In genomic region chr3L:699368-700150, dm6 we compare ENCODE assay signal across 1 fruit fly cellular context.
A peak's percentile ranks its signal among the peaks of the same experiment; 100 is the strongest.
TF ChIP-seq lines count a peak whose summit lies in the region.

No protein-coding gene starts in this region.

TF ChIP-seq in whole organism, embryonic, 481 proteins besides CTCF, POLR2A, EP300 and RAD21 (continued from another document):
- peak; percentile 13 for TF ChIP-seq CG12104 (GFP tag; optimal IDR thresholded peaks at IDR 0.05; lab: Kevin White, UChicago)
- TF ChIP-seq CG10565 (GFP tag; optimal IDR thresholded peaks at IDR 0.05; lab: Kevin White, UChicago): no peak
- peak; percentile 62 for TF ChIP-seq CG2678 (tag; optimal IDR thresholded peaks at IDR 0.05; lab: Kevin White, UChicago)
- peak; percentile 66 for TF ChIP-seq CG30403 (GFP tag; optimal IDR thresholded peaks at IDR 0.05; lab: Kevin White, UChicago)
- TF ChIP-seq Dad (GFP tag; optimal IDR thresholded peaks at IDR 0.05; lab: Kevin White, UChicago): peak; percentile 2
- no peak for TF ChIP-seq eve (GFP tag; optimal IDR thresholded peaks at IDR 0.05; lab: Kevin White, UChicago)
- TF ChIP-seq bbx (GFP tag; IDR thresholded peaks at IDR 0.05; lab: Robert Waterston, UW; ENCODE audit: partially characterized antibody): 0 out of 2 replicates have a peak, but pooled peaks have one; percentile 10
- TF ChIP-seq CG18262 (tag; optimal IDR thresholded peaks at IDR 0.05; lab: Kevin White, UChicago): peak; percentile 61
- TF ChIP-seq CG13287 (GFP tag; IDR thresholded peaks at IDR 0.05; lab: Robert Waterston, UW; ENCODE audit: partially characterized antibody): 0 out of 2 replicates have a peak, but pooled peaks have one; percentile 11
- peak; percentile 59 for TF ChIP-seq dmrt11E (tag; optimal IDR thresholded peaks at IDR 0.05; lab: Kevin White, UChicago)
- no peak for TF ChIP-seq Bteb2 (GFP tag; optimal IDR thresholded peaks at IDR 0.05; lab: Kevin White, UChicago)
- peak; percentile 0 for TF ChIP-seq bab2 (GFP tag; optimal IDR thresholded peaks at IDR 0.05; lab: Kevin White, UChicago)
- TF ChIP-seq Dp (GFP tag; optimal IDR thresholded peaks at IDR 0.05; lab: Kevin White, UChicago): no peak
- no peak for TF ChIP-seq ap (GFP tag; IDR thresholded peaks at IDR 0.05; lab: Robert Waterston, UW)
- peak; percentile 61 for TF ChIP-seq tio (GFP tag; optimal IDR thresholded peaks at IDR 0.05; lab: Kevin White, UChicago)
- TF ChIP-seq Hmx (GFP tag; optimal IDR thresholded peaks at IDR 0.05; lab: Kevin White, UChicago): peak; percentile 47
- TF ChIP-seq chinmo (GFP tag; IDR thresholded peaks at IDR 0.05; lab: Robert Waterston, UW; ENCODE audit: partially characterized antibody): peak; percentile 65; the same call in 2 of the 4 replicates
- no peak for TF ChIP-seq nerfin-2 (GFP tag; IDR thresholded peaks at IDR 0.05; lab: Robert Waterston, UW; ENCODE audit: partially characterized antibody)
- peak; percentile 59 for TF ChIP-seq nerfin-1 (tag; optimal IDR thresholded peaks at IDR 0.05; lab: Kevin White, UChicago)
- peak; percentile 8 for TF ChIP-seq Camta (GFP tag; optimal IDR thresholded peaks at IDR 0.05; lab: Kevin White, UChicago)
- no peak for TF ChIP-seq Awh (GFP tag; IDR thresholded peaks at IDR 0.05; lab: Robert Waterston, UW)
- TF ChIP-seq CG3281 (GFP tag; optimal IDR thresholded peaks at IDR 0.05; lab: Kevin White, UChicago): peak; percentile 52
- peak; percentile 29 for TF ChIP-seq cato (GFP tag; optimal IDR thresholded peaks at IDR 0.05; lab: Kevin White, UChicago; ENCODE audit: borderline replicate concordance)
- peak; percentile 37 for TF ChIP-seq CG2712 (tag; optimal IDR thresholded peaks at IDR 0.05; lab: Kevin White, UChicago)
- peak; percentile 24 for TF ChIP-seq CG12155 (GFP tag; optimal IDR thresholded peaks at IDR 0.05; lab: Kevin White, UChicago)
- TF ChIP-seq tx (GFP tag; optimal IDR thresholded peaks at IDR 0.05; lab: Kevin White, UChicago): no peak
- 0 out of 2 replicates have a peak, but pooled peaks have one; percentile 45 for TF ChIP-seq CG31441 (GFP tag; IDR thresholded peaks at IDR 0.05; lab: Robert Waterston, UW)
- peak; percentile 30 to 47 for TF ChIP-seq bsh (GFP tag; optimal IDR thresholded peaks at IDR 0.05; lab: Kevin White, UChicago)
- peak; percentile 14 for TF ChIP-seq CG30431 (GFP tag; optimal IDR thresholded peaks at IDR 0.05; lab: Kevin White, UChicago)
- TF ChIP-seq ttk (GFP tag; IDR thresholded peaks at IDR 0.05; lab: Robert Waterston, UW): peak; percentile 36; the same call in 1 of the 2 replicates
- TF ChIP-seq sqz (GFP tag; optimal IDR thresholded peaks at IDR 0.05; lab: Kevin White, UChicago): no peak
- TF ChIP-seq Usf (GFP tag; optimal IDR thresholded peaks at IDR 0.05; lab: Kevin White, UChicago): peak; percentile 42
- TF ChIP-seq tin (GFP tag; optimal IDR thresholded peaks at IDR 0.05; lab: Kevin White, UChicago): peak; percentile 19
- TF ChIP-seq HLH3B (GFP tag; IDR thresholded peaks at IDR 0.05; lab: Robert Waterston, UW): no peak
- TF ChIP-seq odd (GFP tag; optimal IDR thresholded peaks at IDR 0.05; lab: Kevin White, UChicago): no peak
- TF ChIP-seq Ada2b (GFP tag; IDR thresholded peaks at IDR 0.05; lab: Robert Waterston, UW): no peak
- TF ChIP-seq E2f1 (GFP tag; IDR thresholded peaks at IDR 0.05; lab: Robert Waterston, UW): no peak
- TF ChIP-seq lbe (GFP tag; optimal IDR thresholded peaks at IDR 0.05; lab: Kevin White, UChicago): no peak
- TF ChIP-seq lilli (GFP tag; optimal IDR thresholded peaks at IDR 0.05; lab: Kevin White, UChicago): peak; percentile 52
- TF ChIP-seq Tbp (GFP tag; optimal IDR thresholded peaks at IDR 0.05; lab: Kevin White, UChicago): peak; percentile 96
- peak; percentile 40 for TF ChIP-seq CG15269 (tag; optimal IDR thresholded peaks at IDR 0.05; lab: Kevin White, UChicago)
- TF ChIP-seq knrl (GFP tag; IDR thresholded peaks at IDR 0.05; lab: Robert Waterston, UW; ENCODE audit: partially characterized antibody): no peak
- peak; percentile 17 for TF ChIP-seq CHES-1-like (GFP tag; optimal IDR thresholded peaks at IDR 0.05; lab: Kevin White, UChicago)
- TF ChIP-seq sug (tag; optimal IDR thresholded peaks at IDR 0.05; lab: Kevin White, UChicago): peak; percentile 54
- peak; percentile 47 for TF ChIP-seq CG18619 (GFP tag; optimal IDR thresholded peaks at IDR 0.05; lab: Kevin White, UChicago)
- peak; percentile 3 for TF ChIP-seq Sin3A (optimal IDR thresholded peaks at IDR 0.05; lab: Kevin White, UChicago)
- TF ChIP-seq CG9215 (GFP tag; IDR thresholded peaks at IDR 0.05; lab: Robert Waterston, UW): peak; percentile 28; the same call in 1 of the 2 replicates
- peak; percentile 58 for TF ChIP-seq CG7839 (tag; optimal IDR thresholded peaks at IDR 0.05; lab: Kevin White, UChicago)
- peak; percentile 23 for TF ChIP-seq Nf-YC (tag; optimal IDR thresholded peaks at IDR 0.05; lab: Kevin White, UChicago)
- peak; percentile 55 for TF ChIP-seq Hsf (GFP tag; optimal IDR thresholded peaks at IDR 0.05; lab: Kevin White, UChicago)
- TF ChIP-seq Nf-YB (GFP tag; optimal IDR thresholded peaks at IDR 0.05; lab: Kevin White, UChicago): peak; percentile 0
- peak; percentile 48 for TF ChIP-seq CG15696 (tag; optimal IDR thresholded peaks at IDR 0.05; lab: Kevin White, UChicago)
- peak; percentile 59 for TF ChIP-seq CoRest (tag; optimal IDR thresholded peaks at IDR 0.05; lab: Kevin White, UChicago)
- peak; percentile 5 for TF ChIP-seq ind (GFP tag; optimal IDR thresholded peaks at IDR 0.05; lab: Kevin White, UChicago)
- TF ChIP-seq CG9727 (GFP tag; optimal IDR thresholded peaks at IDR 0.05; lab: Kevin White, UChicago): peak; percentile 51
- no peak for TF ChIP-seq Asciz (GFP tag; optimal IDR thresholded peaks at IDR 0.05; lab: Kevin White, UChicago)
- peak; percentile 19 for TF ChIP-seq jing (GFP tag; optimal IDR thresholded peaks at IDR 0.05; lab: Kevin White, UChicago)
- TF ChIP-seq CG14710 (tag; optimal IDR thresholded peaks at IDR 0.05; lab: Kevin White, UChicago): peak; percentile 33
- TF ChIP-seq YL-1 (GFP tag; optimal IDR thresholded peaks at IDR 0.05; lab: Kevin White, UChicago): no peak
- TF ChIP-seq Hmr (GFP tag; optimal IDR thresholded peaks at IDR 0.05; lab: Kevin White, UChicago): peak; percentile 61
- TF ChIP-seq CG12659 (GFP tag; optimal IDR thresholded peaks at IDR 0.05; lab: Kevin White, UChicago): peak; percentile 50
- TF ChIP-seq jumu (GFP tag; optimal IDR thresholded peaks at IDR 0.05; lab: Kevin White, UChicago): peak; percentile 15
- TF ChIP-seq NC2α (GFP tag; optimal IDR thresholded peaks at IDR 0.05; lab: Kevin White, UChicago): no peak
- TF ChIP-seq CG2875 (GFP tag; optimal IDR thresholded peaks at IDR 0.05; lab: Kevin White, UChicago): no peak
- TF ChIP-seq D19A (tag; optimal IDR thresholded peaks at IDR 0.05; lab: Kevin White, UChicago): peak; percentile 55
- peak; percentile 20; the same call in 1 of the 2 replicates for TF ChIP-seq Bgb (GFP tag; IDR thresholded peaks at IDR 0.05; lab: Robert Waterston, UW; ENCODE audit: partially characterized antibody)
- TF ChIP-seq CG16815 (GFP tag; optimal IDR thresholded peaks at IDR 0.05; lab: Kevin White, UChicago): peak; percentile 50
- TF ChIP-seq org-1 (GFP tag; optimal IDR thresholded peaks at IDR 0.05; lab: Kevin White, UChicago): no peak
- peak; percentile 30 for TF ChIP-seq CG4820 (GFP tag; optimal IDR thresholded peaks at IDR 0.05; lab: Kevin White, UChicago)
- TF ChIP-seq Hr39 (optimal IDR thresholded peaks at IDR 0.05; lab: Kevin White, UChicago): no peak
- TF ChIP-seq grau (tag; optimal IDR thresholded peaks at IDR 0.05; lab: Kevin White, UChicago): peak; percentile 66
- TF ChIP-seq Sry-β (GFP tag; optimal IDR thresholded peaks at IDR 0.05; lab: Kevin White, UChicago): peak; percentile 99
- TF ChIP-seq CG9437 (GFP tag; optimal IDR thresholded peaks at IDR 0.05; lab: Kevin White, UChicago): peak; percentile 24
- TF ChIP-seq Optix (GFP tag; IDR thresholded peaks at IDR 0.05; lab: Robert Waterston, UW): 0 out of 3 replicates have a peak, but pooled peaks have one; percentile 11
- peak; percentile 80 for TF ChIP-seq CG12769 (tag; optimal IDR thresholded peaks at IDR 0.05; lab: Kevin White, UChicago)
- peak; percentile 92 for TF ChIP-seq CG4360 (GFP tag; IDR thresholded peaks at IDR 0.05; lab: Robert Waterston, UW)
- peak; percentile 97 for TF ChIP-seq CG10209 (GFP tag; optimal IDR thresholded peaks at IDR 0.05; lab: Kevin White, UChicago)
- peak; percentile 43 for TF ChIP-seq CG8388 (GFP tag; optimal IDR thresholded peaks at IDR 0.05; lab: Kevin White, UChicago)
- peak; percentile 60 for TF ChIP-seq CG13775 (GFP tag; optimal IDR thresholded peaks at IDR 0.05; lab: Kevin White, UChicago)
- no peak for TF ChIP-seq ab (GFP tag; optimal IDR thresholded peaks at IDR 0.05; lab: Kevin White, UChicago)
- peak; percentile 51 for TF ChIP-seq chn (GFP tag; optimal IDR thresholded peaks at IDR 0.05; lab: Kevin White, UChicago)
- peak; percentile 28 for TF ChIP-seq CG8359 (GFP tag; optimal IDR thresholded peaks at IDR 0.05; lab: Kevin White, UChicago; ENCODE audit: borderline replicate concordance)
- peak; percentile 30 for TF ChIP-seq mam (GFP tag; optimal IDR thresholded peaks at IDR 0.05; lab: Kevin White, UChicago)
- TF ChIP-seq Chrac-16 (GFP tag; optimal IDR thresholded peaks at IDR 0.05; lab: Kevin White, UChicago): peak; percentile 59
- peak; percentile 48 for TF ChIP-seq bcd (GFP tag; optimal IDR thresholded peaks at IDR 0.05; lab: Kevin White, UChicago)
- TF ChIP-seq lov (optimal IDR thresholded peaks at IDR 0.05; lab: Kevin White, UChicago): no peak
- TF ChIP-seq lov (GFP tag; IDR thresholded peaks at IDR 0.05; lab: Robert Waterston, UW): 0 out of 3 replicates have a peak, but pooled peaks have one; percentile 49
- peak; percentile 30 for TF ChIP-seq PHDP (tag; optimal IDR thresholded peaks at IDR 0.05; lab: Kevin White, UChicago)
- TF ChIP-seq CG9817 (tag; optimal IDR thresholded peaks at IDR 0.05; lab: Kevin White, UChicago): peak; percentile 31
- peak; percentile 22; the same call in 1 of the 2 replicates for TF ChIP-seq chm (GFP tag; IDR thresholded peaks at IDR 0.05; lab: Robert Waterston, UW)
- TF ChIP-seq Atf-2 (GFP tag; optimal IDR thresholded peaks at IDR 0.05; lab: Kevin White, UChicago): peak; percentile 9
- TF ChIP-seq exex (tag; optimal IDR thresholded peaks at IDR 0.05; lab: Kevin White, UChicago): no peak
- TF ChIP-seq rib (GFP tag; IDR thresholded peaks at IDR 0.05; lab: Robert Waterston, UW): no peak
- peak; percentile 8 for TF ChIP-seq lab (GFP tag; optimal IDR thresholded peaks at IDR 0.05; lab: Kevin White, UChicago)
- TF ChIP-seq fd102C (GFP tag; optimal IDR thresholded peaks at IDR 0.05; lab: Kevin White, UChicago): peak; percentile 30
- peak; percentile 29; the same call in 1 of the 3 replicates for TF ChIP-seq CG11695 (GFP tag; IDR thresholded peaks at IDR 0.05; lab: Robert Waterston, UW)
- peak; percentile 45 for TF ChIP-seq CG8924 (tag; optimal IDR thresholded peaks at IDR 0.05; lab: Kevin White, UChicago)
- TF ChIP-seq CG7372 (GFP tag; IDR thresholded peaks at IDR 0.05; lab: Robert Waterston, UW): peak; percentile 11; the same call in 1 of the 2 replicates
- TF ChIP-seq Mad (GFP tag; optimal IDR thresholded peaks at IDR 0.05; lab: Kevin White, UChicago): peak; percentile 38
- peak; percentile 1 for TF ChIP-seq Bdp1 (GFP tag; optimal IDR thresholded peaks at IDR 0.05; lab: Kevin White, UChicago)
- TF ChIP-seq D (optimal IDR thresholded peaks at IDR 0.05; lab: Kevin White, UChicago): no peak
- peak; percentile 46 for TF ChIP-seq D (GFP tag; optimal IDR thresholded peaks at IDR 0.05; lab: Kevin White, UChicago)
- no peak for TF ChIP-seq her (GFP tag; optimal IDR thresholded peaks at IDR 0.05; lab: Kevin White, UChicago)
- peak; percentile 35 for TF ChIP-seq CG7786 (GFP tag; optimal IDR thresholded peaks at IDR 0.05; lab: Kevin White, UChicago)
- peak; percentile 27 to 43 for TF ChIP-seq chif (GFP tag; optimal IDR thresholded peaks at IDR 0.05; lab: Kevin White, UChicago)
- TF ChIP-seq Ssrp (tag; optimal IDR thresholded peaks at IDR 0.05; lab: Kevin White, UChicago): peak; percentile 48
- TF ChIP-seq en (GFP tag; optimal IDR thresholded peaks at IDR 0.05; lab: Kevin White, UChicago): no peak
- TF ChIP-seq CG4424 (GFP tag; optimal IDR thresholded peaks at IDR 0.05; lab: Kevin White, UChicago): no peak
- peak; percentile 47 for TF ChIP-seq CG11504 (tag; optimal IDR thresholded peaks at IDR 0.05; lab: Kevin White, UChicago)
- TF ChIP-seq CG1603 (tag; optimal IDR thresholded peaks at IDR 0.05; lab: Kevin White, UChicago): peak; percentile 22
- TF ChIP-seq NfI (GFP tag; optimal IDR thresholded peaks at IDR 0.05; lab: Kevin White, UChicago): peak; percentile 31
- TF ChIP-seq fd3F (GFP tag; optimal IDR thresholded peaks at IDR 0.05; lab: Kevin White, UChicago): peak; percentile 11
- peak; percentile 28 for TF ChIP-seq Max (GFP tag; optimal IDR thresholded peaks at IDR 0.05; lab: Kevin White, UChicago)
- TF ChIP-seq Dll (GFP tag; IDR thresholded peaks at IDR 0.05; lab: Robert Waterston, UW; ENCODE audit: partially characterized antibody): peak; percentile 14; the same call in 1 of the 4 replicates
- peak; percentile 89 for TF ChIP-seq CG6791 (GFP tag; IDR thresholded peaks at IDR 0.05; lab: Robert Waterston, UW; ENCODE audit: partially characterized antibody)
- peak; percentile 41 for TF ChIP-seq Hr3 (GFP tag; optimal IDR thresholded peaks at IDR 0.05; lab: Kevin White, UChicago)
- peak; percentile 81 for TF ChIP-seq Med (GFP tag; lab: Kevin White, UChicago)
- peak; percentile 17 for TF ChIP-seq CG10267 (tag; optimal IDR thresholded peaks at IDR 0.05; lab: Kevin White, UChicago)
- TF ChIP-seq crp (GFP tag; optimal IDR thresholded peaks at IDR 0.05; lab: Kevin White, UChicago): peak in 1 of 2 experiments; percentile 6
- 0 out of 2 replicates have a peak, but pooled peaks have one; percentile 23 for TF ChIP-seq sob (GFP tag; IDR thresholded peaks at IDR 0.05; lab: Robert Waterston, UW)
- TF ChIP-seq klu (GFP tag; IDR thresholded peaks at IDR 0.05; lab: Robert Waterston, UW): peak; percentile 43; the same call in 1 of the 2 replicates
- TF ChIP-seq twi (tag; optimal IDR thresholded peaks at IDR 0.05; lab: Kevin White, UChicago): peak; percentile 15
- TF ChIP-seq CG13894 (tag; optimal IDR thresholded peaks at IDR 0.05; lab: Kevin White, UChicago): peak; percentile 100
- TF ChIP-seq Fer1 (GFP tag; optimal IDR thresholded peaks at IDR 0.05; lab: Kevin White, UChicago): peak; percentile 24
- TF ChIP-seq CG6683 (GFP tag; optimal IDR thresholded peaks at IDR 0.05; lab: Kevin White, UChicago): no peak
- no peak for TF ChIP-seq BEAF-32 (GFP tag; optimal IDR thresholded peaks at IDR 0.05; lab: Kevin White, UChicago)
- peak; percentile 13 for TF ChIP-seq pho (GFP tag; optimal IDR thresholded peaks at IDR 0.05; lab: Kevin White, UChicago)
